Worm (Caenorhabditis elegans) whole organism, young adult: ENCODE data around the gene pcn-1.

Source experiments
- B0261.1 ChIP-seq: sonication (generic microtip); optimal IDR thresholded peaks from 2 replicates; lab custom pipeline; 2016; ENCODE audit warnings: mild to moderate bottlenecking, missing genetic modification characterization, moderate library complexity, missing compliant biosample characterization
- F22D6.2 ChIP-seq: sonication (generic microtip); optimal IDR thresholded peaks from 2 replicates; lab custom pipeline; 2016; ENCODE audit warnings: mild to moderate bottlenecking, missing genetic modification characterization, missing compliant biosample characterization
- F37B4.10 ChIP-seq: fragments of 200-800 bp; sonication (Bioruptor generic); IDR thresholded peaks from 2 replicates; pipeline ENCODE4 v1.3.6; 2022; ENCODE audit warnings: missing genetic modification characterization, missing compliant biosample characterization
- Y67H2A.10 ChIP-seq: fragments of 200-800 bp; sonication (Bioruptor generic); conservative IDR thresholded peaks from 2 replicates; pipeline ENCODE4 v1.3.6; 2022; ENCODE audit warnings: missing genetic modification reagents, missing genetic modification characterization, missing compliant biosample characterization
- ama-1 ChIP-seq, 3 experiments: fragments of 150-350 bp in 1 of 3; sonication (generic microtip) in 2 of 3; optimal IDR thresholded peaks; 2 replicates each; lab custom pipeline; 2014 to 2018; ENCODE audit warnings: missing biosample characterization in 2 of 3, missing genetic modification characterization in 2 of 3, missing genetic modification reagents in 2 of 3
- aptf-2 ChIP-seq: fragments of 200-800 bp; sonication (Bioruptor generic); conservative IDR thresholded peaks from 2 replicates; pipeline ENCODE4 v1.3.6; 2022; ENCODE audit warnings: missing genetic modification reagents, missing genetic modification characterization, missing compliant biosample characterization
- athp-1 ChIP-seq: sonication (generic microtip); optimal IDR thresholded peaks from 2 replicates; lab custom pipeline; 2017; ENCODE audit warnings: mild to moderate bottlenecking, missing genetic modification characterization, missing compliant biosample characterization
- attf-3 ChIP-seq: fragments of 200-800 bp; sonication (Bioruptor generic); conservative IDR thresholded peaks from 2 replicates; pipeline ENCODE4 v1.3.6; 2022; ENCODE audit warnings: missing genetic modification reagents, missing genetic modification characterization, missing compliant biosample characterization
- attf-5 ChIP-seq: fragments of 200-800 bp; sonication (Bioruptor generic); optimal IDR thresholded peaks from 2 replicates; lab custom pipeline; 2018; ENCODE audit warnings: mild to moderate bottlenecking, missing genetic modification characterization, missing compliant biosample characterization
- ccch-3 ChIP-seq: fragments of 200-800 bp; sonication (Bioruptor generic); optimal IDR thresholded peaks from 2 replicates; lab custom pipeline; 2018; ENCODE audit warnings: mild to moderate bottlenecking, missing genetic modification characterization, missing compliant biosample characterization
- cebp-1 ChIP-seq, 2 experiments: fragments of 200-800 bp in 1 of 2; sonication (Bioruptor generic) in 1 of 2; sonication (generic microtip) in 1 of 2; IDR thresholded peaks in 1 of 2; optimal IDR thresholded peaks in 1 of 2; 2 replicates each; pipeline versions ENCODE4 v1.3.6 to Lab custom; 2017 to 2022; ENCODE audit warnings: missing compliant biosample characterization in 2 of 2, missing genetic modification characterization in 2 of 2, mild to moderate bottlenecking in 1 of 2, missing genetic modification reagents in 1 of 2, moderate library complexity in 1 of 2
- ceh-27 ChIP-seq: fragments of 200-800 bp; sonication (Bioruptor generic); optimal IDR thresholded peaks from 2 replicates; lab custom pipeline; 2018; ENCODE audit warnings: mild to moderate bottlenecking, missing genetic modification characterization, moderate library complexity, missing compliant biosample characterization
- die-1 ChIP-seq: sonication (generic microtip); optimal IDR thresholded peaks from 2 replicates; lab custom pipeline; 2016; ENCODE audit warnings: missing genotype, mild to moderate bottlenecking, missing genetic modification characterization, missing compliant biosample characterization
- dox-1 ChIP-seq: fragments of 200-800 bp; sonication (Bioruptor generic); IDR thresholded peaks from 2 replicates; pipeline ENCODE4 v1.3.6; 2022; ENCODE audit warnings: missing genetic modification reagents, missing genetic modification characterization, missing compliant biosample characterization
- dpl-1 ChIP-seq: fragments of 150-350 bp; optimal IDR thresholded peaks from 2 replicates; lab custom pipeline; 2014; ENCODE audit warnings: missing biosample characterization, missing genetic modification reagents, missing genetic modification characterization
- egrh-3 ChIP-seq: fragments of 200-800 bp; sonication (Bioruptor generic); IDR thresholded peaks from 2 replicates; pipeline ENCODE4 v1.3.6; 2022; ENCODE audit warnings: missing genetic modification reagents, missing genetic modification characterization, missing compliant biosample characterization
- ekl-4 ChIP-seq: fragments of 200-800 bp; sonication (Bioruptor generic); IDR thresholded peaks from 2 replicates; pipeline ENCODE4 v1.3.6; 2022; ENCODE audit warnings: missing genetic modification reagents, missing genetic modification characterization, missing compliant biosample characterization
- fkh-3 ChIP-seq: sonication (generic microtip); optimal IDR thresholded peaks from 2 replicates; lab custom pipeline; 2016; ENCODE audit warnings: mild to moderate bottlenecking, missing genetic modification characterization, missing compliant biosample characterization
- him-1 ChIP-seq: sonication (generic microtip); optimal IDR thresholded peaks from 2 replicates; lab custom pipeline; 2016; ENCODE audit warnings: missing genotype, missing genetic modification reagents, missing genetic modification characterization, missing compliant biosample characterization
- hlh-26 ChIP-seq: fragments of 200-800 bp; sonication (Bioruptor generic); conservative IDR thresholded peaks from 2 replicates; pipeline ENCODE4 v1.3.6; 2022; ENCODE audit warnings: missing genetic modification reagents, missing genetic modification characterization, missing compliant biosample characterization
- lag-1 ChIP-seq: fragments of 200-800 bp; sonication (Bioruptor generic); IDR thresholded peaks from 2 replicates; pipeline ENCODE4 v1.3.6; 2022; ENCODE audit warnings: missing genetic modification reagents, missing genetic modification characterization, missing compliant biosample characterization
- lin-26 ChIP-seq: fragments of 200-800 bp; sonication (Bioruptor generic); IDR thresholded peaks from 2 replicates; pipeline ENCODE4 v1.3.6; 2022; ENCODE audit warnings: missing genetic modification reagents, missing genetic modification characterization, missing compliant biosample characterization
- lin-54 ChIP-seq: fragments of 200-800 bp; sonication (Bioruptor generic); optimal IDR thresholded peaks from 2 replicates; lab custom pipeline; 2018; ENCODE audit warnings: mild to moderate bottlenecking, missing genetic modification characterization, missing compliant biosample characterization
- lir-1 ChIP-seq: fragments of 200-800 bp; sonication (Bioruptor generic); conservative IDR thresholded peaks from 2 replicates; pipeline ENCODE4 v1.3.6; 2022; ENCODE audit warnings: missing genetic modification reagents, missing genetic modification characterization, missing compliant biosample characterization
- madf-6 ChIP-seq: fragments of 200-800 bp; sonication (Bioruptor generic); IDR thresholded peaks from 2 replicates; pipeline ENCODE4 v1.3.6; 2022; ENCODE audit warnings: missing genetic modification reagents, missing genetic modification characterization, missing compliant biosample characterization
- mcd-1 ChIP-seq: fragments of 200-800 bp; sonication (Bioruptor generic); IDR thresholded peaks from 2 replicates; pipeline ENCODE4 v1.3.6; 2022; ENCODE audit warnings: missing genetic modification reagents, missing genetic modification characterization, missing compliant biosample characterization
- mxl-1 ChIP-seq: sonication (generic microtip); optimal IDR thresholded peaks from 2 replicates; lab custom pipeline; 2016; ENCODE audit warnings: missing genetic modification characterization, missing compliant biosample characterization
- nhr-80 ChIP-seq: sonication (generic microtip); optimal IDR thresholded peaks from 2 replicates; lab custom pipeline; 2016; ENCODE audit warnings: missing genetic modification characterization, missing compliant biosample characterization
- nhr-90 ChIP-seq: sonication (generic microtip); optimal IDR thresholded peaks from 2 replicates; lab custom pipeline; 2016; ENCODE audit warnings: missing genotype, mild to moderate bottlenecking, missing genetic modification characterization, missing compliant biosample characterization
- pha-4 ChIP-seq: fragments of 150-350 bp; sonication (generic microtip); optimal IDR thresholded peaks from 2 replicates; lab custom pipeline; 2014; ENCODE audit warnings: missing biosample characterization, missing genetic modification reagents, missing genetic modification characterization
- rcor-1 ChIP-seq: fragments of 200-800 bp; sonication (Bioruptor generic); IDR thresholded peaks from 2 replicates; pipeline ENCODE4 v1.3.6; 2022; ENCODE audit warnings: missing genetic modification reagents, missing genetic modification characterization, missing compliant biosample characterization
- rpc-1 ChIP-seq, 2 experiments: fragments of 150-350 bp in 1 of 2; sonication (generic microtip) in 1 of 2; optimal IDR thresholded peaks; 2 replicates each; lab custom pipeline; 2014 to 2018; ENCODE audit warnings: missing biosample characterization in 1 of 2, missing genetic modification characterization in 1 of 2, missing genetic modification reagents in 1 of 2, missing genotype in 1 of 2
- snpc-4 ChIP-seq, 5 experiments: fragments of 150-350 bp in 1 of 5; sonication (generic microtip) in 4 of 5; optimal IDR thresholded peaks; 2 replicates each; lab custom pipeline; 2014 to 2018; ENCODE audit warnings: missing genetic modification characterization in 5 of 5, missing biosample characterization in 3 of 5, antibody characterized with exemption in 2 of 5, mild to moderate bottlenecking in 2 of 5, missing compliant biosample characterization in 2 of 5, missing genotype in 2 of 5, moderate library complexity in 2 of 5, missing genetic modification reagents in 1 of 5
- sptf-2 ChIP-seq: fragments of 200-800 bp; sonication (Bioruptor generic); optimal IDR thresholded peaks from 2 replicates; lab custom pipeline; 2018; ENCODE audit warnings: mild to moderate bottlenecking, missing genetic modification characterization, missing compliant biosample characterization
- tbp1 ChIP-seq: fragments of 200-800 bp; sonication (Bioruptor generic); optimal IDR thresholded peaks from 2 replicates; lab custom pipeline; 2018; ENCODE audit warnings: mild to moderate bottlenecking, missing genetic modification characterization, missing compliant biosample characterization
- tbx-9 ChIP-seq: sonication (generic microtip); optimal IDR thresholded peaks from 2 replicates; lab custom pipeline; 2016; ENCODE audit warnings: borderline replicate concordance, missing genetic modification characterization, inconsistent platforms, missing compliant biosample characterization
- tlf-1 ChIP-seq: fragments of 200-800 bp; sonication (Bioruptor generic); optimal IDR thresholded peaks from 2 replicates; lab custom pipeline; 2018; ENCODE audit warnings: mild to moderate bottlenecking, missing genetic modification characterization, missing compliant biosample characterization
- unc-130 ChIP-seq: sonication (generic microtip); optimal IDR thresholded peaks from 2 replicates; lab custom pipeline; 2016; ENCODE audit warnings: missing genetic modification reagents, missing genetic modification characterization, missing compliant biosample characterization
- unc-62 ChIP-seq: fragments of 150-350 bp; optimal IDR thresholded peaks from 2 replicates; lab custom pipeline; 2014; ENCODE audit warnings: missing biosample characterization, missing genetic modification reagents, missing genetic modification characterization
- xnd-1 ChIP-seq: sonication (generic microtip); optimal IDR thresholded peaks from 2 replicates; lab custom pipeline; 2016; ENCODE audit warnings: missing genotype, missing genetic modification reagents, missing genetic modification characterization, missing compliant biosample characterization
- ztf-22 ChIP-seq: fragments of 200-800 bp; sonication (Bioruptor generic); optimal IDR thresholded peaks from 2 replicates; lab custom pipeline; 2018; ENCODE audit warnings: mild to moderate bottlenecking, missing genetic modification characterization, moderate library complexity, missing compliant biosample characterization
- ztf-25 ChIP-seq: fragments of 200-800 bp; sonication (Bioruptor generic); IDR thresholded peaks from 2 replicates; pipeline ENCODE4 v1.3.6; 2022; ENCODE audit warnings: missing genetic modification reagents, missing genetic modification characterization, missing compliant biosample characterization
- ztf-3 ChIP-seq: fragments of 200-800 bp; sonication (Bioruptor generic); optimal IDR thresholded peaks from 2 replicates; lab custom pipeline; 2018; ENCODE audit warnings: mild to moderate bottlenecking, missing genetic modification characterization, missing compliant biosample characterization
- ztf-6 ChIP-seq: fragments of 200-800 bp; sonication (Bioruptor generic); IDR thresholded peaks from 2 replicates; pipeline ENCODE4 v1.3.6; 2022; ENCODE audit warnings: missing genetic modification reagents, missing genetic modification characterization, missing compliant biosample characterization

pcn-1 gene

DNA sequence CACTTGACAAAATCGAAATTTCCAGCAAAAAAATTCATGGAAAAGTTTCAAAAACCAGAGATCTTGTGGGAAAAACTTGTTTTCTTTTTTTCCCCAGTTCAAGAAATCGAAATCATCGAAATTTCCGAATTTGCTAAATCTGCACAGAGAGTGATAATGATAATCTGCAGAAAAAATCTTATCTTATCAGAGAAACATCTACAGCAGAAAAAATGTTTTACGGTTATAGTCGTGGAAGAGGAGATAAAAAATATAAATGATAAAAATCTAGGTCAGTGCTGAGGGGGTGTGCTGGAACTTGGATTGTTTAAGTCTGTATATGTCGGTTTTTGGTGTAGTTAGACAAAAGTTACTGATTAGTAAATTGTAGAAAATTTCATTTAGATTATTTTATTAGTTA, 16.9 kb downstream of the pcn-1 start:
- TF ChIP-seq attf-5 (GFP tag; lab: Kevin White, UChicago) (no peak), attf-3 (GFP tag; lab: Robert Waterston, UW) (no peak), lir-1 (GFP tag; lab: Robert Waterston, UW) (no peak), rcor-1 (no peak), pha-4 (tag; lab: Kevin White, UChicago) (no peak), aptf-2 (GFP tag; lab: Robert Waterston, UW) (no peak)

DNA sequence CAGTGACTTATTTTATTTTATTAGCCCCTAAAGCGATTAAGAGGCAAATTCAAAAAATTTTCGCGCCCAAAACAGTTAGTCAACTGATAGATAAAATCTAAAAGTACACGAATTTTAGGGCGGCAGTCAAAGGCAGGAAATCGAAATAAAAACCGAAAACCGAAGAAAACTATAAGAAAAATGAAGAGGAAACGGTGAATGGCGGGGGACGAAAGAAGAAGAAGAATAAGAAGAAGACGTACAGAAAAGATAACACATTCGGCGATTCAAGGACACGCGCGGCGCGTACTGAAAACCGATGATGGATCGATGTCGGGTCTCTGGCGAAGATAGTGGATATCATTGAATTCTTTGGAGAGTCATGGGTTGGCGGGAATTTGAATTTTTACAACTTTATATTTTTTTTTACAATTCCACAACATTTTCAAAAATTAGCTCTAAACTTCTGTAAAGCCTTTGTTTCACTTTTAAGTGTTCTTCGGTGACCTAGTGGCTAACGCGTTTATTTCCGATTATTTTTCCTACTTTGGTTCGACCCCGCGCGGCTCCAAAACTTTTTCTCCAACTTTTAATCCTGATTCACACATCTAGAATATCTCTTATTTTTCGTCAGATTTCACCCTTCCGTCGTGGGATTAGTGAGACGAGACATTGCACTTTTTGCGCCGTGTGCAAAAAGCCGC, 18.2 kb downstream of the pcn-1 start:
- no peak for TF ChIP-seq mcd-1 (GFP tag; lab: Robert Waterston, UW)
- TF ChIP-seq Y67H2A.10 (GFP tag; lab: Robert Waterston, UW) = no peak
- TF ChIP-seq dox-1 (GFP tag; lab: Robert Waterston, UW) = no peak
- no peak for TF ChIP-seq lag-1 (GFP tag; lab: Robert Waterston, UW)
- peak; percentile 29 for TF ChIP-seq rpc-1 (optimal IDR thresholded peaks at IDR 0.05; lab: Kevin White, UChicago)
- peak; percentile 71 for TF ChIP-seq rpc-1 (tag; optimal IDR thresholded peaks at IDR 0.05; lab: Kevin White, UChicago)
- TF ChIP-seq lin-26 (GFP tag; lab: Robert Waterston, UW) = no peak
- TF ChIP-seq nhr-90 = no peak
- TF ChIP-seq ztf-6 (GFP tag; lab: Robert Waterston, UW) = no peak
- TF ChIP-seq cebp-1 (GFP tag; IDR thresholded peaks at IDR 0.05; lab: Robert Waterston, UW) = no peak
- no peak for TF ChIP-seq cebp-1 (tag; optimal IDR thresholded peaks at IDR 0.05; lab: Kevin White, UChicago)
- TF ChIP-seq attf-3 (GFP tag; lab: Robert Waterston, UW) = no peak
- TF ChIP-seq snpc-4 (GFP tag; optimal IDR thresholded peaks at IDR 0.05; lab: Kevin White, UChicago) = no peak
- no peak for TF ChIP-seq snpc-4 (tag; optimal IDR thresholded peaks at IDR 0.05; lab: Kevin White, UChicago)
- no peak for TF ChIP-seq him-1 (tag; lab: Kevin White, UChicago)
- TF ChIP-seq pha-4 (tag; lab: Kevin White, UChicago) = no peak
- no peak for TF ChIP-seq F37B4.10 (GFP tag; lab: Robert Waterston, UW)
- TF ChIP-seq lin-54 (GFP tag; lab: Kevin White, UChicago) = peak; percentile 31
- no peak for TF ChIP-seq ceh-27 (GFP tag; lab: Kevin White, UChicago)
- no peak for TF ChIP-seq rcor-1
- TF ChIP-seq dpl-1 (GFP tag; lab: Kevin White, UChicago) = no peak
- TF ChIP-seq ztf-3 = no peak
- TF ChIP-seq ama-1 (optimal IDR thresholded peaks at IDR 0.05; lab: Kevin White, UChicago) = no peak
- no peak for TF ChIP-seq ama-1 (GFP tag; optimal IDR thresholded peaks at IDR 0.05; lab: Kevin White, UChicago)
- TF ChIP-seq xnd-1 = no peak
- TF ChIP-seq B0261.1 = peak; percentile 47
- TF ChIP-seq madf-6 = no peak
- TF ChIP-seq tbx-9 (tag; lab: Kevin White, UChicago) = no peak
- peak; percentile 81 for TF ChIP-seq tbp1 (GFP tag; lab: Kevin White, UChicago)
- TF ChIP-seq athp-1 = no peak
- TF ChIP-seq F22D6.2 (tag; lab: Kevin White, UChicago) = no peak
- no peak for TF ChIP-seq unc-62 (GFP tag; lab: Kevin White, UChicago)
- TF ChIP-seq ekl-4 (GFP tag; lab: Robert Waterston, UW) = no peak
- TF ChIP-seq, all 124 proteins: peak for 4

DNA sequence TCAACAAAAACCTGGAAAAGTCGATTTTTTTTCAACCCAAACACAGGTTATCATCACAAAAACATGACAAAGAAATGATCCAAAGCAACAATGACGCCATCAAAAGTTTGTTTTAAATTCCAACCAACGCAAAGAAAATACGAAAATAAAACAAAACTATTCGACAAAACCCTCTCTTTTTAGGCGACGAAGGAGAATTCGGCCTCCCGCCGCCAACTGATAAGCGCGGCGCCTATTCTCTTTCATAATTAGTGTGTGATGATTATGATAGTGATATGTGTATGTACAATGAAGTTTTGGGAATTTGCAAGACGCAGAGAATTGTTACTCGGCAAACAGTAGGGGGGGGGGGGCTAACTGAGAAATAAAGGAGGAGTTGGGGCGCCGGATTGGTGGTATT, 20.0 kb downstream of the pcn-1 start:
- TF ChIP-seq fkh-3 (tag; lab: Kevin White, UChicago) = no peak
- TF ChIP-seq tlf-1 (GFP tag; lab: Kevin White, UChicago) = no peak
- no peak for TF ChIP-seq egrh-3 (GFP tag; lab: Robert Waterston, UW)
- no peak for TF ChIP-seq ztf-25
- no peak for TF ChIP-seq mxl-1
- no peak for TF ChIP-seq rpc-1 (optimal IDR thresholded peaks at IDR 0.05; lab: Kevin White, UChicago)
- no peak for TF ChIP-seq rpc-1 (tag; optimal IDR thresholded peaks at IDR 0.05; lab: Kevin White, UChicago)
- TF ChIP-seq nhr-80 (tag; lab: Kevin White, UChicago) = peak; percentile 60
- 0 out of 2 replicates have a peak, but pooled peaks have one; percentile 11 for TF ChIP-seq cebp-1 (GFP tag; IDR thresholded peaks at IDR 0.05; lab: Robert Waterston, UW)
- TF ChIP-seq cebp-1 (tag; optimal IDR thresholded peaks at IDR 0.05; lab: Kevin White, UChicago) = peak; percentile 35
- TF ChIP-seq sptf-2 (GFP tag; lab: Kevin White, UChicago) = no peak
- no peak for TF ChIP-seq ccch-3 (GFP tag; lab: Kevin White, UChicago)
- no peak for TF ChIP-seq die-1 (tag; lab: Kevin White, UChicago)
- peak; percentile 3 for TF ChIP-seq ztf-22 (GFP tag; lab: Kevin White, UChicago)
- no peak for TF ChIP-seq attf-5 (GFP tag; lab: Kevin White, UChicago)
- TF ChIP-seq hlh-26 (GFP tag; lab: Robert Waterston, UW) = no peak
- TF ChIP-seq unc-130 = no peak
- TF ChIP-seq dox-1 (GFP tag; lab: Robert Waterston, UW) = peak; percentile 57
